Worm (Caenorhabditis elegans) whole organism, L1 larva: ENCODE measurements around the gene smg-3.

Source experiments
- C16A3.4 ChIP-seq: fragments of 150-350 bp; optimal IDR thresholded peaks from 2 replicates; lab custom pipeline; 2014; ENCODE audit warnings: missing biosample characterization, missing genetic modification characterization
- F16B12.6 ChIP-seq: fragments of 150-350 bp; optimal IDR thresholded peaks from 2 replicates; lab custom pipeline; 2014; ENCODE audit warnings: missing biosample characterization, missing genetic modification characterization
- aly-2 ChIP-seq: fragments of 150-350 bp; optimal IDR thresholded peaks from 2 replicates; lab custom pipeline; 2014; ENCODE audit warnings: missing biosample characterization, missing genetic modification characterization
- ama-1 ChIP-seq: fragments of 150-350 bp; optimal IDR thresholded peaks from 2 replicates; lab custom pipeline; 2014
- ceh-63 ChIP-seq: fragments of 200-800 bp; sonication (Bioruptor generic); optimal IDR thresholded peaks from 2 replicates; lab custom pipeline; 2018; ENCODE audit warnings: mild to moderate bottlenecking, missing genetic modification characterization, missing compliant biosample characterization
- ceh-82 ChIP-seq, 3 experiments: fragments of 150-350 bp in 1 of 3; sonication (generic microtip) in 2 of 3; optimal IDR thresholded peaks; 2 replicates each; lab custom pipeline; 2014 to 2017; ENCODE audit warnings: missing biosample characterization in 3 of 3, missing genetic modification characterization in 3 of 3
- ceh-90 ChIP-seq: sonication (generic microtip); optimal IDR thresholded peaks from 2 replicates; lab custom pipeline; 2016; ENCODE audit warnings: missing genetic modification characterization, missing compliant biosample characterization
- ces-1 ChIP-seq: fragments of 150-350 bp; optimal IDR thresholded peaks from 2 replicates; lab custom pipeline; 2014; ENCODE audit warnings: missing biosample characterization, missing genetic modification reagents, missing genetic modification characterization
- dpl-1 ChIP-seq, 3 experiments: fragments of 150-350 bp in 2 of 3; sonication (generic microtip) in 1 of 3; optimal IDR thresholded peaks; 2 replicates each; lab custom pipeline; 2014 to 2017; ENCODE audit warnings: missing biosample characterization in 3 of 3, missing genetic modification characterization in 3 of 3, missing genetic modification reagents in 3 of 3
- efl-3 ChIP-seq: fragments of 200-800 bp; sonication (Bioruptor generic); optimal IDR thresholded peaks from 2 replicates; lab custom pipeline; 2018; ENCODE audit warnings: mild to moderate bottlenecking, missing genetic modification characterization, missing compliant biosample characterization
- egl-13 ChIP-seq: sonication (generic microtip); optimal IDR thresholded peaks from 2 replicates; lab custom pipeline; 2016; ENCODE audit warnings: missing genotype, missing genetic modification reagents, missing genetic modification characterization, missing compliant biosample characterization
- elt-2 ChIP-seq: sonication (generic microtip); optimal IDR thresholded peaks from 2 replicates; lab custom pipeline; 2016; ENCODE audit warnings: missing genetic modification characterization, mild to moderate bottlenecking, inconsistent platforms, missing compliant biosample characterization, missing genetic modification reagents
- elt-3 ChIP-seq, 6 experiments: fragments of 150-350 bp in 1 of 6; sonication (generic microtip); optimal IDR thresholded peaks; 2 replicates each; lab custom pipeline; 2017 to 2018; ENCODE audit warnings: missing biosample characterization in 6 of 6, missing genetic modification characterization in 6 of 6, inconsistent platforms in 1 of 6
- ets-5 ChIP-seq: fragments of 200-800 bp; sonication (Bioruptor generic); IDR thresholded peaks from 2 replicates; pipeline ENCODE4 v1.3.6; 2022; ENCODE audit warnings: missing genetic modification characterization, missing compliant biosample characterization
- fkh-4 ChIP-seq: sonication (generic microtip); optimal IDR thresholded peaks from 2 replicates; lab custom pipeline; 2016; ENCODE audit warnings: missing compliant biosample characterization, missing genetic modification characterization, borderline replicate concordance
- fkh-8 ChIP-seq: sonication (generic microtip); optimal IDR thresholded peaks from 2 replicates; lab custom pipeline; 2016; ENCODE audit warnings: mild to moderate bottlenecking, missing genetic modification characterization, missing compliant biosample characterization
- fos-1 ChIP-seq: fragments of 150-350 bp; optimal IDR thresholded peaks from 2 replicates; lab custom pipeline; 2014; ENCODE audit warnings: missing biosample characterization, missing genetic modification characterization
- grh-1 ChIP-seq: fragments of 200-800 bp; sonication (Bioruptor generic); IDR thresholded peaks from 2 replicates; pipeline ENCODE4 v1.3.6; 2022; ENCODE audit warnings: missing genetic modification reagents, missing genetic modification characterization, missing compliant biosample characterization
- hlh-17 ChIP-seq: fragments of 200-800 bp; sonication (Bioruptor generic); optimal IDR thresholded peaks from 2 replicates; lab custom pipeline; 2018; ENCODE audit warnings: missing genetic modification characterization, mild to moderate bottlenecking, missing compliant biosample characterization, moderate library complexity, borderline replicate concordance
- hlh-4 ChIP-seq: sonication (generic microtip); optimal IDR thresholded peaks from 2 replicates; lab custom pipeline; 2016; ENCODE audit warnings: mild to moderate bottlenecking, missing genetic modification characterization, missing compliant biosample characterization
- hpl-2 ChIP-seq: fragments of 150-350 bp; optimal IDR thresholded peaks from 2 replicates; lab custom pipeline; 2014; ENCODE audit warnings: missing biosample characterization, missing genetic modification reagents, missing genetic modification characterization
- irx-1 ChIP-seq: sonication (generic microtip); optimal IDR thresholded peaks from 2 replicates; lab custom pipeline; 2016; ENCODE audit warnings: missing genetic modification characterization, missing compliant biosample characterization
- isw-1 ChIP-seq: fragments of 200-800 bp; sonication (Bioruptor generic); IDR thresholded peaks from 2 replicates; pipeline ENCODE4 v1.3.6; 2022; ENCODE audit warnings: missing genetic modification characterization, missing compliant biosample characterization
- jun-1 ChIP-seq: fragments of 150-350 bp; optimal IDR thresholded peaks from 2 replicates; lab custom pipeline; 2014; ENCODE audit warnings: missing biosample characterization, missing genetic modification reagents, missing genetic modification characterization
- lin-13 ChIP-seq: fragments of 150-350 bp; optimal IDR thresholded peaks from 2 replicates; lab custom pipeline; 2014; ENCODE audit warnings: missing biosample characterization, missing genetic modification reagents, missing genetic modification characterization
- lin-14 ChIP-seq: fragments of 200-800 bp; sonication (Bioruptor generic); optimal IDR thresholded peaks from 2 replicates; lab custom pipeline; 2018; ENCODE audit warnings: mild to moderate bottlenecking, missing genetic modification characterization, moderate library complexity, missing compliant biosample characterization
- lin-35 ChIP-seq, 2 experiments: fragments of 150-350 bp; optimal IDR thresholded peaks; 2 replicates each; lab custom pipeline; 2014; ENCODE audit warnings: missing biosample characterization in 2 of 2, missing genetic modification characterization in 2 of 2, missing genetic modification reagents in 2 of 2
- lin-39 ChIP-seq: fragments of 150-350 bp; optimal IDR thresholded peaks from 2 replicates; lab custom pipeline; 2014; ENCODE audit warnings: missing biosample characterization, missing genetic modification reagents, missing genetic modification characterization
- lir-3 ChIP-seq: sonication (generic microtip); optimal IDR thresholded peaks from 2 replicates; lab custom pipeline; 2016; ENCODE audit warnings: mild to moderate bottlenecking, missing genetic modification characterization, moderate library complexity, missing compliant biosample characterization; ENCODE audit not compliant: poor library complexity
- lsy-2 ChIP-seq, 2 experiments: fragments of 150-350 bp; optimal IDR thresholded peaks; 2 replicates each; lab custom pipeline; 2014; ENCODE audit warnings: missing biosample characterization in 2 of 2, missing genetic modification characterization in 2 of 2
- mef-2 ChIP-seq: fragments of 150-350 bp; optimal IDR thresholded peaks from 2 replicates; lab custom pipeline; 2014; ENCODE audit warnings: missing biosample characterization, missing genetic modification characterization
- mep-1 ChIP-seq: fragments of 150-350 bp; optimal IDR thresholded peaks from 2 replicates; lab custom pipeline; 2014; ENCODE audit warnings: missing biosample characterization, missing genetic modification characterization
- nhr-11 ChIP-seq: fragments of 150-350 bp; optimal IDR thresholded peaks from 2 replicates; lab custom pipeline; 2014; ENCODE audit warnings: missing biosample characterization, missing genetic modification characterization
- nhr-12 ChIP-seq: sonication (generic microtip); optimal IDR thresholded peaks from 2 replicates; lab custom pipeline; 2017; ENCODE audit warnings: missing biosample characterization, missing genetic modification characterization
- nhr-237 ChIP-seq: fragments of 150-350 bp; optimal IDR thresholded peaks from 2 replicates; lab custom pipeline; 2014; ENCODE audit warnings: missing biosample characterization, missing genetic modification characterization
- nhr-28 ChIP-seq: fragments of 150-350 bp; optimal IDR thresholded peaks from 2 replicates; lab custom pipeline; 2014; ENCODE audit warnings: missing biosample characterization, missing genetic modification characterization
- nhr-76 ChIP-seq: sonication (generic microtip); optimal IDR thresholded peaks from 2 replicates; lab custom pipeline; 2017; ENCODE audit warnings: missing biosample characterization, missing genetic modification characterization
- nhr-77 ChIP-seq: fragments of 150-350 bp; optimal IDR thresholded peaks from 2 replicates; lab custom pipeline; 2014; ENCODE audit warnings: missing biosample characterization, missing genetic modification characterization
- nhr-84 ChIP-seq: sonication (generic microtip); optimal IDR thresholded peaks from 2 replicates; lab custom pipeline; 2017; ENCODE audit warnings: missing biosample characterization, missing genetic modification characterization
- nhr-90 ChIP-seq: sonication (generic microtip); optimal IDR thresholded peaks from 2 replicates; lab custom pipeline; 2016; ENCODE audit warnings: mild to moderate bottlenecking, missing genetic modification characterization, missing compliant biosample characterization; ENCODE audit not compliant: poor library complexity
- pax-3 ChIP-seq: fragments of 200-800 bp; sonication (Bioruptor generic); optimal IDR thresholded peaks from 2 replicates; lab custom pipeline; 2018; ENCODE audit warnings: mild to moderate bottlenecking, missing genetic modification characterization, moderate library complexity, missing compliant biosample characterization
- rnt-1 ChIP-seq: sonication (generic microtip); optimal IDR thresholded peaks from 2 replicates; lab custom pipeline; 2016; ENCODE audit warnings: mild to moderate bottlenecking, missing genetic modification characterization, moderate library complexity, missing compliant biosample characterization
- skn-1 ChIP-seq: fragments of 150-350 bp; optimal IDR thresholded peaks from 2 replicates; lab custom pipeline; 2014; ENCODE audit warnings: missing biosample characterization, missing genetic modification characterization
- snpc-4 ChIP-seq: fragments of 150-350 bp; optimal IDR thresholded peaks from 2 replicates; lab custom pipeline; 2014; ENCODE audit warnings: missing biosample characterization, missing genetic modification characterization
- sox-4 ChIP-seq: sonication (generic microtip); optimal IDR thresholded peaks from 2 replicates; lab custom pipeline; 2016; ENCODE audit warnings: missing genetic modification characterization, missing compliant biosample characterization
- sup-37 ChIP-seq: fragments of 200-800 bp; sonication (Bioruptor generic); optimal IDR thresholded peaks from 2 replicates; lab custom pipeline; 2018; ENCODE audit warnings: mild to moderate bottlenecking, missing genetic modification characterization, missing compliant biosample characterization
- swsn-7 ChIP-seq: sonication (generic microtip); optimal IDR thresholded peaks from 2 replicates; lab custom pipeline; 2016; ENCODE audit warnings: missing genetic modification characterization, missing compliant biosample characterization
- tlp-1 ChIP-seq: fragments of 150-350 bp; optimal IDR thresholded peaks from 2 replicates; lab custom pipeline; 2014; ENCODE audit warnings: missing biosample characterization, missing genetic modification characterization
- unc-130 ChIP-seq: fragments of 150-350 bp; optimal IDR thresholded peaks from 2 replicates; lab custom pipeline; 2017; ENCODE audit warnings: missing biosample characterization, missing genetic modification characterization, inconsistent platforms
- unc-62 ChIP-seq: fragments of 150-350 bp; optimal IDR thresholded peaks from 2 replicates; lab custom pipeline; 2014; ENCODE audit warnings: missing biosample characterization, missing genetic modification reagents, missing genetic modification characterization
- zip-4 ChIP-seq: fragments of 200-800 bp; sonication (Bioruptor generic); optimal IDR thresholded peaks from 2 replicates; lab custom pipeline; 2018; ENCODE audit warnings: mild to moderate bottlenecking, missing genetic modification characterization, moderate library complexity, missing compliant biosample characterization
- ztf-11 ChIP-seq, 2 experiments: sonication (generic microtip); optimal IDR thresholded peaks; 2 replicates each; lab custom pipeline; 2016 to 2017; ENCODE audit warnings: missing genetic modification characterization in 2 of 2, missing biosample characterization in 1 of 2, missing compliant biosample characterization in 1 of 2
- ztf-4 ChIP-seq: fragments of 150-350 bp; optimal IDR thresholded peaks from 2 replicates; lab custom pipeline; 2014; ENCODE audit warnings: missing biosample characterization, missing genetic modification characterization

The smg-3 gene

DNA sequence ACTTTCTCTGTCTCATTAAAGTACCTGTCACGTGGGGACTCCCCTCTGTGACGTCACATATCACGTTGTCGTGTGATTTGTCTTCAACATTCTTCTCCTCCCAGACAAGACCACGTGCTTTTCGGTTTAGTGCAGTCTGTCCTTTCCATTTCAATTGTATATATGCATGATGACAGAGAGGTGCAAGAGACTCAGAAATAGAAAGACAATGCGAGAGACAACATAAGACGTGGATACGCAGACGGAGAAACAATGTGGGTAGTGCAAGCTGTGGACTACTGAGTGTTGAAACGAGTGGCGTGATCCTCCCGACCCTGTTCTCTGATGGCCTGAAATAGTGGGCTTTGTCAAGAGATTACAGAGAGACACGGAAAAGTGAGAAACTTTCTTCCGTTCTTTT lies 36.1 kb downstream of the smg-3 start (continued):
- TF ChIP-seq grh-1 (GFP tag; lab: Robert Waterston, UW) (peak; percentile 90), ceh-63 (GFP tag; lab: Kevin White, UChicago) (no peak), unc-130 (peak; percentile 79), mep-1 (tag; lab: Kevin White, UChicago) (peak; percentile 99), lsy-2 (tag; optimal IDR thresholded peaks at IDR 0.05; lab: Kevin White, UChicago) (peak; percentile 91 to 92), egl-13 (tag; lab: Kevin White, UChicago) (peak; percentile 88), jun-1 (tag; lab: Kevin White, UChicago) (peak; percentile 90), lin-13 (GFP tag; lab: Kevin White, UChicago) (peak; percentile 87), fkh-8 (tag; lab: Kevin White, UChicago) (peak; percentile 96), tlp-1 (tag; lab: Kevin White, UChicago) (no peak), dpl-1 (GFP tag; optimal IDR thresholded peaks at IDR 0.05; lab: Kevin White, UChicago) (peak; percentile 74 to 80 (median 76)), fos-1 (tag; lab: Kevin White, UChicago) (peak; percentile 46), C16A3.4 (tag; lab: Kevin White, UChicago) (peak; percentile 88), unc-62 (GFP tag; lab: Kevin White, UChicago) (no peak), ztf-11 (tag; optimal IDR thresholded peaks at IDR 0.05; lab: Kevin White, UChicago) (peak in 1 of 2 experiments; percentile 95), nhr-76 (no peak), nhr-237 (tag; lab: Kevin White, UChicago) (peak; percentile 37), sup-37 (GFP tag; lab: Kevin White, UChicago) (peak; percentile 90), ceh-90 (tag; lab: Kevin White, UChicago) (no peak), nhr-11 (tag; lab: Kevin White, UChicago) (peak; percentile 73), hlh-4 (no peak), ztf-4 (peak; percentile 98), elt-2 (peak; percentile 97), irx-1 (tag; lab: Kevin White, UChicago) (peak; percentile 94), aly-2 (tag; lab: Kevin White, UChicago) (no peak), mef-2 (tag; lab: Kevin White, UChicago) (peak; percentile 34), hlh-17 (GFP tag; lab: Kevin White, UChicago) (no peak), elt-3 (tag; optimal IDR thresholded peaks at IDR 0.05; lab: Kevin White, UChicago) (peak in 3 of 6 experiments; percentile 49 to 97 (median 92)), hpl-2 (GFP tag; lab: Kevin White, UChicago) (peak; percentile 74), swsn-7 (tag; lab: Kevin White, UChicago) (peak; percentile 93), ceh-82 (tag; optimal IDR thresholded peaks at IDR 0.05; lab: Kevin White, UChicago) (peak; percentile 6 to 81 (median 24)), lir-3 (tag; lab: Kevin White, UChicago) (peak; percentile 90), isw-1 (GFP tag; lab: Robert Waterston, UW) (peak; percentile 70), skn-1 (tag; lab: Kevin White, UChicago) (peak; percentile 94), ama-1 (lab: Kevin White, UChicago) (peak; percentile 66), nhr-84 (tag; lab: Kevin White, UChicago) (no peak), ces-1 (GFP tag; lab: Kevin White, UChicago) (no peak), nhr-28 (tag; lab: Kevin White, UChicago) (no peak), lin-14 (GFP tag; lab: Kevin White, UChicago) (peak; percentile 99), ets-5 (no peak), efl-3 (GFP tag; lab: Kevin White, UChicago) (peak; percentile 11), nhr-90 (tag; lab: Kevin White, UChicago) (peak; percentile 97), rnt-1 (peak; percentile 88), F16B12.6 (tag; lab: Kevin White, UChicago) (peak; percentile 41), sox-4 (tag; lab: Kevin White, UChicago) (peak; percentile 87), zip-4 (peak; percentile 68), snpc-4 (tag; lab: Kevin White, UChicago) (peak; percentile 84), lin-35 (GFP tag; optimal IDR thresholded peaks at IDR 0.05; lab: Kevin White, UChicago) (peak; percentile 73 to 93), fkh-4 (peak; percentile 61), nhr-12 (tag; lab: Kevin White, UChicago) (no peak), lin-39 (peak; percentile 94), nhr-77 (tag; lab: Kevin White, UChicago) (peak; percentile 38), pax-3 (tag; lab: Kevin White, UChicago) (peak; percentile 92)
